Fruit fly (Drosophila melanogaster) whole organism, pupa: ENCODE measurements around the gene CG11842.

ENCODE experiments used
- CG10348 ChIP-seq: fragments of 200-800 bp; sonication (Bioruptor generic); IDR thresholded peaks from 2 replicates; pipeline ENCODE4 v1.3.6; 2022; ENCODE audit warnings: missing biosample characterization, missing genetic modification characterization
- CG12605 ChIP-seq: fragments of 200-800 bp; sonication (Bioruptor generic); IDR thresholded peaks from 2 replicates; pipeline ENCODE4 v1.3.6; 2022; ENCODE audit warnings: missing biosample characterization, missing genetic modification characterization
- CG13204 ChIP-seq: fragments of 200-800 bp; sonication (Bioruptor generic); optimal IDR thresholded peaks from 2 replicates; lab custom pipeline; 2018; ENCODE audit warnings: missing biosample characterization, mild to moderate bottlenecking, missing genetic modification characterization, moderate library complexity
- CG14655 ChIP-seq: fragments of 200-800 bp; sonication (Bioruptor generic); optimal IDR thresholded peaks from 3 replicates; lab custom pipeline; 2017; ENCODE audit warnings: mild to moderate bottlenecking, missing biosample characterization, missing genetic modification reagents, missing genetic modification characterization
- CG15710 ChIP-seq: fragments of 200-800 bp; sonication (Bioruptor generic); optimal IDR thresholded peaks from 2 replicates; lab custom pipeline; 2018; ENCODE audit warnings: missing biosample characterization, mild to moderate bottlenecking, missing genetic modification characterization, moderate library complexity
- CG17806 ChIP-seq: fragments of 200-800 bp; sonication (Bioruptor generic); optimal IDR thresholded peaks from 2 replicates; lab custom pipeline; 2018; ENCODE audit warnings: missing biosample characterization, mild to moderate bottlenecking, missing genetic modification characterization, moderate library complexity
- CG32121 ChIP-seq: fragments of 200-800 bp; sonication (Bioruptor generic); IDR thresholded peaks from 2 replicates; pipeline ENCODE4 v1.3.6; 2022; ENCODE audit warnings: missing biosample characterization, missing genetic modification characterization
- CG34367 ChIP-seq: fragments of 200-800 bp; sonication (Bioruptor generic); optimal IDR thresholded peaks from 2 replicates; lab custom pipeline; 2018; ENCODE audit warnings: missing biosample characterization, mild to moderate bottlenecking, missing genetic modification characterization
- CG4496 ChIP-seq: fragments of 200-800 bp; sonication (Bioruptor generic); IDR thresholded peaks from 3 replicates; pipeline ENCODE4 v1.3.6; 2022; ENCODE audit warnings: missing biosample characterization, missing genetic modification characterization
- CG8159 ChIP-seq: fragments of 200-800 bp; sonication (Bioruptor generic); optimal IDR thresholded peaks from 3 replicates; lab custom pipeline; 2018; ENCODE audit warnings: missing biosample characterization, mild to moderate bottlenecking, missing genetic modification characterization, moderate library complexity
- CG8301 ChIP-seq: fragments of 200-800 bp; sonication (Bioruptor generic); optimal IDR thresholded peaks from 2 replicates; lab custom pipeline; 2018; ENCODE audit warnings: missing biosample characterization, mild to moderate bottlenecking, missing genetic modification characterization
- CG9948 ChIP-seq: fragments of 200-800 bp; sonication (Bioruptor generic); optimal IDR thresholded peaks from 2 replicates; lab custom pipeline; 2018; ENCODE audit warnings: missing biosample characterization, mild to moderate bottlenecking, missing genetic modification characterization, moderate library complexity
- D1 ChIP-seq: fragments of 200-800 bp; sonication (Bioruptor generic); optimal IDR thresholded peaks from 2 replicates; lab custom pipeline; 2018; ENCODE audit warnings: missing biosample characterization, mild to moderate bottlenecking, missing genetic modification characterization, moderate library complexity
- EcR ChIP-seq: fragments of 200-800 bp; sonication (Bioruptor generic); optimal IDR thresholded peaks from 3 replicates; lab custom pipeline; 2019; ENCODE audit warnings: missing biosample characterization, missing genetic modification characterization, mild to moderate bottlenecking, moderate library complexity, missing genetic modification reagents
- Ets98B ChIP-seq: fragments of 200-800 bp; sonication (Bioruptor generic); IDR thresholded peaks from 2 replicates; pipeline ENCODE4 v1.3.6; 2022; ENCODE audit warnings: missing biosample characterization, missing genetic modification characterization
- Pif1A ChIP-seq: fragments of 200-800 bp; sonication (Bioruptor generic); optimal IDR thresholded peaks from 3 replicates; lab custom pipeline; 2016; ENCODE audit warnings: missing biosample characterization, missing genetic modification characterization
- Pif1B ChIP-seq: fragments of 200-800 bp; sonication (Bioruptor generic); optimal IDR thresholded peaks from 3 replicates; lab custom pipeline; 2016; ENCODE audit warnings: missing biosample characterization, missing genetic modification characterization
- Snoo ChIP-seq: fragments of 200-800 bp; sonication (Bioruptor generic); optimal IDR thresholded peaks from 3 replicates; lab custom pipeline; 2017; ENCODE audit warnings: missing biosample characterization, mild to moderate bottlenecking, missing genetic modification characterization, inconsistent platforms
- fd96Ca ChIP-seq: fragments of 200-800 bp; sonication (Bioruptor generic); IDR thresholded peaks from 3 replicates; pipeline ENCODE4 v1.3.6; 2022; ENCODE audit warnings: missing biosample characterization, missing genetic modification characterization
- gl ChIP-seq: fragments of 200-800 bp; sonication (Bioruptor generic); optimal IDR thresholded peaks from 2 replicates; lab custom pipeline; 2018; ENCODE audit warnings: missing biosample characterization, mild to moderate bottlenecking, missing genetic modification characterization
- rn ChIP-seq: fragments of 200-800 bp; sonication (Bioruptor generic); IDR thresholded peaks from 2 replicates; pipeline ENCODE4 v1.3.6; 2022; ENCODE audit warnings: missing biosample characterization, missing genetic modification characterization

The CG11842 gene

DNA sequence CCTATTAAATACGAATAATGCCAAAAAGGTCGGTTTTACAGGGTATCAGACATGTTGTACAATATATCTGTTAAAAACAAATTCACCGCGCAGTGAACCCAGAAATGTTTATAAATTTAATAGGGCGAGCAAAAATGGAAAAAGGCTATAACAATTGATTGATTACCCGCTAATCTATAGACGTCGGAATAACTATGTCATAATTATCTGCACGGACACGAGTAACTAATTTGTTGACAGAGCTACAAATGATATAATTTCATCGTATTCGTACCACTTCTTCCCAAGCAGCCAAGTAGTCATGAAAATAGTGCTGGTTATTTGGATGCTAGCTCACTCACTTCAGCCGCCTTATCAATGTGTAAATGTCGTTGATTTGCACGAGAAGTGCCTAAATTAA is 27.8 kb upstream of the CG11842 start, which contains the start of gene CG14518:
Gene CG14518, plus strand, starts transcription at position 301 of the 400 bp plus-strand sequence.
- no peak for TF ChIP-seq Pif1A (GFP tag; lab: Kevin White, UChicago)
- no peak for TF ChIP-seq CG32121 (GFP tag; lab: Robert Waterston, UW)

- TF ChIP-seq rn (GFP tag; lab: Robert Waterston, UW) (no peak), Pif1A (GFP tag; lab: Kevin White, UChicago) (no peak)
Observed at dm6 chr3R:29027122-29027521, 25.4 kb upstream of the CG11842 start, which contains the start of the genes eIF4E6 and CG1951. TSS of gene eIF4E6 (minus strand) at chr3R:29027174. TSS of gene CG1951 (plus strand) at chr3R:29027236.

DNA sequence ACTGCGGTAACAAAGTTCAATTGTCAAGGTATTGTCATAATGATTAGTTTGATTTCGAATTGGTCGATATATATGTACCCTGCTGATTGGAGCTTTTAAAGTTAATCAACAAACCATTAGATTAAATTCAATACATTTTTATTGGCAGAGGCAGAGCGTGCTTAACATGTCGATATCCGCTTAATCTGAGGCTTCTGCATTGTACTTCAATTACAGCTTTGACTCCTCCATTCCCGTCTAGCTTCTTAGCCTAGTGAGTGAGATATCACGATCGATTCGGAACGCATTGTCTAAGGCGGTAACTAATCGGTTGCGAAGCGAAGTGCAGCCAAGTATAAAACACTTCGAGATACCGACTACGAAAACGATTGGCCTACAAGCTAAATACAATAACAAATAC is 19.9 kb upstream of the CG11842 start, which contains the start of gene Ssl2:
Gene Ssl2, minus strand, starts transcription at position 101 of the 400 bp plus-strand sequence.
- TF ChIP-seq Pif1B = no peak
- TF ChIP-seq CG15710 (tag; lab: Kevin White, UChicago) = no peak
- no peak for TF ChIP-seq CG32121 (GFP tag; lab: Robert Waterston, UW)
- no peak for TF ChIP-seq CG8301 (tag; lab: Kevin White, UChicago)
- no peak for TF ChIP-seq gl (tag; lab: Kevin White, UChicago)
- no peak for TF ChIP-seq CG34367 (tag; lab: Kevin White, UChicago)
- no peak for TF ChIP-seq CG9948
- no peak for TF ChIP-seq Snoo (tag; lab: Kevin White, UChicago)
- TF ChIP-seq CG17806 (tag; lab: Kevin White, UChicago) = no peak
- TF ChIP-seq CG12605 (GFP tag; lab: Robert Waterston, UW) = no peak
- no peak for TF ChIP-seq CG8159 (tag; lab: Kevin White, UChicago)
- TF ChIP-seq CG10348 (GFP tag; lab: Robert Waterston, UW) = no peak
- no peak for TF ChIP-seq Pif1A (GFP tag; lab: Kevin White, UChicago)
- no peak for TF ChIP-seq rn (GFP tag; lab: Robert Waterston, UW)
- TF ChIP-seq D1 (tag; lab: Kevin White, UChicago) = no peak
- no peak for TF ChIP-seq CG4496 (GFP tag; lab: Robert Waterston, UW)
- TF ChIP-seq EcR = no peak

DNA sequence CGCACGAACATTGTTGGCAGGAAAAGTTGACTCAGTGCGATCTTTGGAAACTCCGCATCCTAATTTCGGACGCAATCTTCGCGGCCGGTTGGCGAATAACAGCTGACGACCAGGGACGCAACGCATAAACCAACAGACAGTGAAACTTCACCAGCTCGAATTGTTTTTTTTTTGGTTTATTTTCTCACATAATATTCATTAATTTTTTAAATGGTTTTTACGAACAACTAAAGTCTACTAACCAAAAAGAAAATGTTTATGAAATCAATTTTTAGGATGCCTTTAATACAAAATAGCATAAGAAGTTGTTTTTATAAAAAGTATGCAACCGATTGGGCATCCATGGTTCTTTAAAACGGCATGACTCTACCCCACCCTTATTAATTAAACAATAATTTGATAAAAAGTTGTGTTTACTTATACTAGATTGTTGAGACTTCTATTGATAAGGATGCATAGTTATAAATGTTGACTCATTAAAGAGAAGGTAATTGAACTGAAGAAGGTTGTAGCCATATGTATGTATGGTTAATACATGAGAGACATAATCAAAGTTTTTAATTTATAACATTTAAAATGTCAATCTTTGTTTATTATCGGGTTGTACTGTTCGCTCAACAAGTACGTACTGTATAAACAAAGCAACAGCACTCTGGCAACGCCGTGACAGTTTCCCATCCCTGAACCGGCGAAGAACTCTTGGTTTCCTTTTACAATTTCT is 18.4 kb upstream of the CG11842 start, which contains the start of the genes beta4GalNAcTB and Cpsf100:
Gene beta4GalNAcTB, minus strand, starts transcription at position 100 of the 721 bp plus-strand sequence.
Gene Cpsf100, plus strand, starts transcription at position 665 of the 721 bp plus-strand sequence.
- TF ChIP-seq Pif1A (GFP tag; lab: Kevin White, UChicago) = no peak
- TF ChIP-seq CG8301 (tag; lab: Kevin White, UChicago) = peak; percentile 27
- TF ChIP-seq Pif1B = no peak
- TF ChIP-seq rn (GFP tag; lab: Robert Waterston, UW) = 0 out of 2 replicates have a peak, but pooled peaks have one; percentile 25
- TF ChIP-seq gl (tag; lab: Kevin White, UChicago) = no peak
- no peak for TF ChIP-seq CG14655 (GFP tag; lab: Kevin White, UChicago)
- peak; percentile 72 for TF ChIP-seq CG9948
- TF ChIP-seq CG4496 (GFP tag; lab: Robert Waterston, UW) = peak; percentile 60
- TF ChIP-seq CG10348 (GFP tag; lab: Robert Waterston, UW) = 0 out of 2 replicates have a peak, but pooled peaks have one; percentile 27
- TF ChIP-seq EcR = no peak
- no peak for TF ChIP-seq D1 (tag; lab: Kevin White, UChicago)
- TF ChIP-seq CG32121 (GFP tag; lab: Robert Waterston, UW) = peak; percentile 31; the same call in 1 of the 2 replicates
- no peak for TF ChIP-seq CG13204 (GFP tag; lab: Kevin White, UChicago)
- TF ChIP-seq Snoo (tag; lab: Kevin White, UChicago) = peak; percentile 75
- TF ChIP-seq CG17806 (tag; lab: Kevin White, UChicago) = peak; percentile 58
- TF ChIP-seq CG34367 (tag; lab: Kevin White, UChicago) = peak; percentile 57
- peak; percentile 77 for TF ChIP-seq CG15710 (tag; lab: Kevin White, UChicago)
- 0 out of 2 replicates have a peak, but pooled peaks have one; percentile 22 for TF ChIP-seq Ets98B
- TF ChIP-seq CG8159 (tag; lab: Kevin White, UChicago) = peak; percentile 81
- TF ChIP-seq fd96Ca (GFP tag; lab: Robert Waterston, UW) = no peak
- TF ChIP-seq CG12605 (GFP tag; lab: Robert Waterston, UW) = no peak
- TF ChIP-seq, all 21 proteins: peak for 12

dm6 chr3R:29038960-29039581 is 13.4 kb upstream of the CG11842 start, which contains the start of the genes Slu7 and Pkc98E:
TSS of gene Slu7 (minus strand) at chr3R:29039071.
TSS of gene Pkc98E (plus strand) at chr3R:29039156.
- TF ChIP-seq CG8301 (tag; lab: Kevin White, UChicago) = no peak
- TF ChIP-seq CG8159 (tag; lab: Kevin White, UChicago) = peak; percentile 46
- peak; percentile 38 for TF ChIP-seq EcR
- peak; percentile 49; the same call in 1 of the 2 replicates for TF ChIP-seq CG32121 (GFP tag; lab: Robert Waterston, UW)
- peak; percentile 43 for TF ChIP-seq Snoo (tag; lab: Kevin White, UChicago)
- no peak for TF ChIP-seq CG34367 (tag; lab: Kevin White, UChicago)
- peak; percentile 40; the same call in 2 of the 3 replicates for TF ChIP-seq CG4496 (GFP tag; lab: Robert Waterston, UW)
- peak; percentile 46 for TF ChIP-seq Ets98B
- TF ChIP-seq CG15710 (tag; lab: Kevin White, UChicago) = peak; percentile 30
- TF ChIP-seq CG14655 (GFP tag; lab: Kevin White, UChicago) = peak; percentile 4
